Worm (Caenorhabditis elegans): Measurements from ENCODE around the gene K09C6.2.
A peak's percentile ranks its signal among the peaks of the same experiment; 100 is the strongest.

Gene K09C6.2

ce11 chrV:856549-856948 is at the start of gene K09C6.2:
Gene K09C6.2 (plus strand): TSS chrV:856849.
- TF ChIP-seq swsn-7 (tag; optimal IDR thresholded peaks at IDR 0.05): no peak
- no peak for TF ChIP-seq alr-1 (tag; optimal IDR thresholded peaks at IDR 0.05; ENCODE audit: borderline replicate concordance)
- no peak for TF ChIP-seq pag-3 (tag; optimal IDR thresholded peaks at IDR 0.05; ENCODE audit: borderline replicate concordance, insufficient read depth)
- TF ChIP-seq unc-62 (GFP tag; optimal IDR thresholded peaks at IDR 0.05): no peak
- no peak for TF ChIP-seq mep-1 (tag; optimal IDR thresholded peaks at IDR 0.05)
- no peak for TF ChIP-seq isw-1 (GFP tag; IDR thresholded peaks at IDR 0.05)
- no peak for TF ChIP-seq nhr-85 (tag)

ce11 chrV:808260-808659 is 48.4 kb upstream of the K09C6.2 start:
- TF ChIP-seq snpc-4 (tag; optimal IDR thresholded peaks at IDR 0.05) (no peak), efl-1 (optimal IDR thresholded peaks at IDR 0.05) (no peak), efl-1 (GFP tag; optimal IDR thresholded peaks at IDR 0.05 in 1 of 2) (no peak), hlh-17 (GFP tag; optimal IDR thresholded peaks at IDR 0.05; ENCODE audit: borderline replicate concordance) (no peak), unc-130 (tag; optimal IDR thresholded peaks at IDR 0.05) (no peak), lin-35 (GFP tag; optimal IDR thresholded peaks at IDR 0.05) (no peak), sptf-1 (tag; optimal IDR thresholded peaks at IDR 0.05) (no peak), nhr-77 (tag; optimal IDR thresholded peaks at IDR 0.05) (no peak), nhr-28 (tag; optimal IDR thresholded peaks at IDR 0.05) (no peak), C34B4.2 (tag; optimal IDR thresholded peaks at IDR 0.05) (no peak), zip-4 (GFP tag; optimal IDR thresholded peaks at IDR 0.05) (no peak), elt-3 (tag; optimal IDR thresholded peaks at IDR 0.05) (no peak), egl-13 (tag; optimal IDR thresholded peaks at IDR 0.05) (no peak), snu-23 (GFP tag; optimal IDR thresholded peaks at IDR 0.05) (no peak), lin-39 (tag; optimal IDR thresholded peaks at IDR 0.05) (no peak), hlh-4 (tag; optimal IDR thresholded peaks at IDR 0.05) (no peak), nhr-47 (tag; optimal IDR thresholded peaks at IDR 0.05) (no peak)

ce11 chrV:810281-810862 is 46.3 kb upstream of the K09C6.2 start, which contains the start of gene R13D11.4:
Gene R13D11.4 (plus strand): TSS chrV:810812.
- TF ChIP-seq ceh-82 (tag; optimal IDR thresholded peaks at IDR 0.05) (peak in 1 of 3 experiments; percentile 39), hpl-2 (GFP tag; optimal IDR thresholded peaks at IDR 0.05) (no peak), nhr-20 (tag; optimal IDR thresholded peaks at IDR 0.05) (peak; percentile 32), lin-15B (tag; optimal IDR thresholded peaks at IDR 0.05) (no peak), elt-3 (tag; optimal IDR thresholded peaks at IDR 0.05) (no peak), ces-1 (GFP tag; optimal IDR thresholded peaks at IDR 0.05) (peak; percentile 12), Y116A8C.19 (tag; optimal IDR thresholded peaks at IDR 0.05; ENCODE audit: borderline replicate concordance) (no peak), swsn-7 (tag; optimal IDR thresholded peaks at IDR 0.05) (peak; percentile 16), C16A3.4 (tag; optimal IDR thresholded peaks at IDR 0.05) (no peak), lir-3 (tag; optimal IDR thresholded peaks at IDR 0.05; ENCODE audit: poor library complexity) (no peak), nhr-28 (tag; optimal IDR thresholded peaks at IDR 0.05) (no peak), nhr-11 (tag; optimal IDR thresholded peaks at IDR 0.05) (no peak), snu-23 (GFP tag; optimal IDR thresholded peaks at IDR 0.05) (peak; percentile 28), egl-27 (tag; optimal IDR thresholded peaks at IDR 0.05) (no peak), efl-1 (optimal IDR thresholded peaks at IDR 0.05) (peak in 1 of 2 experiments; percentile 2), efl-1 (GFP tag; optimal IDR thresholded peaks at IDR 0.05 in 1 of 2) (peak in 1 of 2 experiments; percentile 84), skn-1 (tag; optimal IDR thresholded peaks at IDR 0.05) (peak; percentile 8), fkh-10 (GFP tag; optimal IDR thresholded peaks at IDR 0.05) (peak; percentile 39), pqm-1 (tag; optimal IDR thresholded peaks at IDR 0.05) (no peak), mep-1 (tag; optimal IDR thresholded peaks at IDR 0.05) (no peak), pag-3 (tag; optimal IDR thresholded peaks at IDR 0.05; ENCODE audit: borderline replicate concordance, insufficient read depth) (no peak), nhr-19 (GFP tag; conservative IDR thresholded peaks at IDR 0.05) (no peak), dsc-1 (tag; optimal IDR thresholded peaks at IDR 0.05) (peak; percentile 46), rnt-1 (tag; optimal IDR thresholded peaks at IDR 0.05) (no peak), egl-13 (tag; optimal IDR thresholded peaks at IDR 0.05) (no peak)
